Fruit fly (Drosophila melanogaster) whole organism, embryonic: Measurements from ENCODE around the gene wdn.

Source experiments
- CG10979 ChIP-seq: fragments of 200-800 bp; sonication (Bioruptor generic); optimal IDR thresholded peaks from 2 replicates; lab custom pipeline; 2018; ENCODE audit warnings: missing biosample characterization, mild to moderate bottlenecking, missing genetic modification characterization, moderate library complexity
- CG12219 ChIP-seq: fragments of 200-800 bp; sonication (Bioruptor generic); optimal IDR thresholded peaks from 3 replicates; lab custom pipeline; 2018; ENCODE audit warnings: missing biosample characterization, mild to moderate bottlenecking, missing genetic modification characterization
- CG15011 ChIP-seq: fragments of 200-800 bp; sonication (Bioruptor generic); optimal IDR thresholded peaks from 3 replicates; lab custom pipeline; 2018; ENCODE audit warnings: missing biosample characterization, mild to moderate bottlenecking, missing genetic modification characterization
- CG15479 ChIP-seq: fragments of 200-800 bp; sonication (Bioruptor generic); optimal IDR thresholded peaks from 3 replicates; lab custom pipeline; 2019; ENCODE audit warnings: missing biosample characterization, mild to moderate bottlenecking, missing genetic modification characterization, moderate library complexity
- CG15696 ChIP-seq: fragments of 200-800 bp; sonication (Bioruptor generic); optimal IDR thresholded peaks from 2 replicates; lab custom pipeline; 2019; ENCODE audit warnings: missing biosample characterization, mild to moderate bottlenecking, missing genetic modification characterization, moderate library complexity
- CG1603 ChIP-seq: fragments of 200-800 bp; sonication (Bioruptor generic); optimal IDR thresholded peaks from 2 replicates; lab custom pipeline; 2019; ENCODE audit warnings: missing biosample characterization, mild to moderate bottlenecking, missing genetic modification characterization, moderate library complexity
- CG17186 ChIP-seq: fragments of 200-800 bp; sonication (Bioruptor generic); optimal IDR thresholded peaks from 3 replicates; lab custom pipeline; 2017; ENCODE audit warnings: missing biosample characterization, missing genetic modification reagents, missing genetic modification characterization
- CG18476 ChIP-seq: fragments of 200-800 bp; sonication (Bioruptor generic); optimal IDR thresholded peaks from 2 replicates; lab custom pipeline; 2016; ENCODE audit warnings: missing biosample characterization, mild to moderate bottlenecking, missing genetic modification characterization
- CG2202 ChIP-seq: fragments of 200-800 bp; sonication (Bioruptor generic); optimal IDR thresholded peaks from 2 replicates; lab custom pipeline; 2018; ENCODE audit warnings: missing biosample characterization, mild to moderate bottlenecking, missing genetic modification characterization
- CG33557 ChIP-seq: fragments of 200-800 bp; sonication (Bioruptor generic); optimal IDR thresholded peaks from 2 replicates; lab custom pipeline; 2019; ENCODE audit warnings: missing biosample characterization, mild to moderate bottlenecking, missing genetic modification characterization, moderate library complexity
- CG6654 ChIP-seq: fragments of 200-800 bp; sonication (Bioruptor generic); optimal IDR thresholded peaks from 2 replicates; lab custom pipeline; 2017; ENCODE audit warnings: missing biosample characterization, mild to moderate bottlenecking, missing genetic modification characterization
- CG8765 ChIP-seq: fragments of 200-800 bp; sonication (Bioruptor generic); IDR thresholded peaks from 2 replicates; pipeline ENCODE4 v1.3.6; 2022; ENCODE audit warnings: missing biosample characterization, missing genetic modification characterization
- CG9437 ChIP-seq: fragments of 200-800 bp; sonication (Bioruptor generic); optimal IDR thresholded peaks from 2 replicates; lab custom pipeline; 2018; ENCODE audit warnings: missing biosample characterization, mild to moderate bottlenecking, missing genetic modification characterization
- CG9817 ChIP-seq: fragments of 200-800 bp; sonication (Bioruptor generic); optimal IDR thresholded peaks from 2 replicates; lab custom pipeline; 2018; ENCODE audit warnings: missing biosample characterization, mild to moderate bottlenecking, missing genetic modification characterization, moderate library complexity
- D ChIP-seq, 2 experiments: fragments of 200-800 bp in 1 of 2; fragments of >200 bp in 1 of 2; sonication (Bioruptor generic) in 1 of 2; optimal IDR thresholded peaks; 2 replicates in 1 of 2; 3 replicates in 1 of 2; lab custom pipeline; 2017; ENCODE audit warnings: mild to moderate bottlenecking in 1 of 2, missing biosample characterization in 1 of 2, missing genetic modification characterization in 1 of 2, missing genetic modification reagents in 1 of 2
- Deaf1 ChIP-seq: fragments of 200-800 bp; optimal IDR thresholded peaks from 3 replicates; lab custom pipeline; 2019; ENCODE audit warnings: missing biosample characterization, mild to moderate bottlenecking, missing genetic modification characterization, moderate library complexity
- Dp ChIP-seq: fragments of 200-800 bp; sonication (Bioruptor generic); optimal IDR thresholded peaks from 2 replicates; lab custom pipeline; 2018; ENCODE audit warnings: missing biosample characterization, mild to moderate bottlenecking, missing genetic modification characterization, moderate library complexity
- Hr39 ChIP-seq: fragments of >200 bp; optimal IDR thresholded peaks from 2 replicates; lab custom pipeline; 2017
- Mes4 ChIP-seq: fragments of 200-800 bp; sonication (Bioruptor generic); optimal IDR thresholded peaks from 2 replicates; lab custom pipeline; 2016; ENCODE audit warnings: missing biosample characterization, missing genetic modification characterization
- Myb ChIP-seq: fragments of 200-800 bp; sonication (Bioruptor generic); optimal IDR thresholded peaks from 2 replicates; lab custom pipeline; 2016; ENCODE audit warnings: missing biosample characterization, missing genetic modification characterization
- Neu2 ChIP-seq: fragments of 200-800 bp; sonication (Bioruptor generic); optimal IDR thresholded peaks from 3 replicates; lab custom pipeline; 2016; ENCODE audit warnings: missing biosample characterization, missing genetic modification characterization, borderline replicate concordance
- Nf-YA ChIP-seq: fragments of 200-800 bp; sonication (Bioruptor generic); IDR thresholded peaks from 2 replicates; pipeline ENCODE4 v1.3.6; 2022; ENCODE audit warnings: missing biosample characterization, missing genetic modification characterization
- Optix ChIP-seq: fragments of 200-800 bp; sonication (Bioruptor generic); IDR thresholded peaks from 3 replicates; pipeline ENCODE4 v1.3.6; 2022; ENCODE audit warnings: missing biosample characterization, missing genetic modification characterization
- Pdp1 ChIP-seq, 2 experiments: fragments of 200-800 bp; sonication (Bioruptor generic); optimal IDR thresholded peaks; 3 replicates each; lab custom pipeline; 2016; ENCODE audit warnings: missing biosample characterization in 2 of 2, missing genetic modification characterization in 2 of 2, mild to moderate bottlenecking in 1 of 2, moderate library complexity in 1 of 2
- az2 ChIP-seq: fragments of 200-800 bp; sonication (Bioruptor generic); optimal IDR thresholded peaks from 3 replicates; lab custom pipeline; 2016; ENCODE audit warnings: missing biosample characterization, missing genetic modification characterization
- bigmax ChIP-seq: fragments of 200-800 bp; sonication (Bioruptor generic); optimal IDR thresholded peaks from 2 replicates; lab custom pipeline; 2018; ENCODE audit warnings: missing biosample characterization, mild to moderate bottlenecking, missing genetic modification characterization
- cad ChIP-seq: fragments of >200 bp; optimal IDR thresholded peaks from 2 replicates; lab custom pipeline; 2017; ENCODE audit warnings: missing biosample characterization, missing genetic modification characterization
- cas ChIP-seq: fragments of 200-800 bp; sonication (Bioruptor generic); IDR thresholded peaks from 2 replicates; pipeline ENCODE4 v1.3.6; 2022; ENCODE audit warnings: missing biosample characterization, missing genetic modification characterization
- chn ChIP-seq: fragments of 200-800 bp; sonication (Bioruptor generic); optimal IDR thresholded peaks from 2 replicates; lab custom pipeline; 2016; ENCODE audit warnings: missing biosample characterization, missing genetic modification characterization
- ci ChIP-seq: fragments of 200-800 bp; sonication (Bioruptor generic); IDR thresholded peaks from 3 replicates; pipeline ENCODE4 v1.3.6; 2022; ENCODE audit warnings: missing biosample characterization, missing genetic modification characterization
- emc ChIP-seq: fragments of 200-800 bp; sonication (Bioruptor generic); optimal IDR thresholded peaks from 2 replicates; lab custom pipeline; 2016; ENCODE audit warnings: missing biosample characterization, missing genetic modification characterization
- ftz-f1 ChIP-seq: fragments of 200-800 bp; sonication (Bioruptor generic); optimal IDR thresholded peaks from 2 replicates; lab custom pipeline; 2016; ENCODE audit warnings: missing biosample characterization, missing genetic modification characterization
- insv ChIP-seq, 2 experiments: fragments of 200-800 bp; sonication (Bioruptor generic); optimal IDR thresholded peaks; 3 replicates each; lab custom pipeline; 2016 to 2018; ENCODE audit warnings: missing biosample characterization in 2 of 2, missing genetic modification characterization in 2 of 2
- kah ChIP-seq: fragments of 200-800 bp; sonication (Bioruptor generic); optimal IDR thresholded peaks from 2 replicates; lab custom pipeline; 2018; ENCODE audit warnings: missing biosample characterization, mild to moderate bottlenecking, missing genetic modification characterization
- knrl ChIP-seq: fragments of 200-800 bp; sonication (Bioruptor generic); IDR thresholded peaks from 3 replicates; pipeline ENCODE4 v1.3.6; 2022; ENCODE audit warnings: missing biosample characterization, missing genetic modification characterization; ENCODE audit not compliant: partially characterized antibody
- lmd ChIP-seq: fragments of 200-800 bp; sonication (Bioruptor generic); IDR thresholded peaks from 2 replicates; pipeline ENCODE4 v1.3.6; 2022; ENCODE audit warnings: missing biosample characterization, missing genetic modification characterization
- nerfin-1 ChIP-seq: fragments of 200-800 bp; sonication (Bioruptor generic); optimal IDR thresholded peaks from 3 replicates; lab custom pipeline; 2019; ENCODE audit warnings: missing biosample characterization, mild to moderate bottlenecking, missing genetic modification characterization, moderate library complexity
- salm ChIP-seq: fragments of 200-800 bp; sonication (Bioruptor generic); optimal IDR thresholded peaks from 2 replicates; lab custom pipeline; 2018; ENCODE audit warnings: missing biosample characterization, mild to moderate bottlenecking, missing genetic modification characterization
- sens ChIP-seq: fragments of 200-800 bp; sonication (Bioruptor generic); peaks from one replicate; lab custom pipeline; 2016; ENCODE audit warnings: missing biosample characterization, missing genetic modification characterization
- seq ChIP-seq: fragments of 200-800 bp; sonication (Bioruptor generic); IDR thresholded peaks from 2 replicates; pipeline ENCODE4 v1.3.6; 2022; ENCODE audit warnings: missing biosample characterization, missing genetic modification characterization
- sna ChIP-seq: fragments of 200-800 bp; sonication (Bioruptor generic); IDR thresholded peaks from 2 replicates; pipeline ENCODE4 v1.3.6; 2022; ENCODE audit warnings: missing biosample characterization, missing genetic modification characterization; ENCODE audit not compliant: partially characterized antibody
- so ChIP-seq: fragments of 200-800 bp; sonication (Bioruptor generic); IDR thresholded peaks from 3 replicates; pipeline ENCODE4 v1.3.6; 2022; ENCODE audit warnings: missing biosample characterization, missing genetic modification characterization
- sr ChIP-seq: fragments of 200-800 bp; sonication (Bioruptor generic); IDR thresholded peaks from 3 replicates; pipeline ENCODE4 v1.3.6; 2022; ENCODE audit warnings: missing biosample characterization, missing genetic modification characterization
- zen2 ChIP-seq: fragments of 200-800 bp; sonication (Bioruptor generic); IDR thresholded peaks from 3 replicates; pipeline ENCODE4 v1.3.6; 2022; ENCODE audit warnings: missing biosample characterization, missing genetic modification characterization; ENCODE audit not compliant: partially characterized antibody

Gene wdn

dm6 chr3R:28859058-28859526 lies 48.0 kb upstream of the wdn start, which contains the start of gene Inx3 (continued):
- TF ChIP-seq salm (tag; lab: Kevin White, UChicago) (no peak), CG10979 (no peak), cas (GFP tag; lab: Robert Waterston, UW) (no peak), emc (GFP tag; lab: Kevin White, UChicago) (no peak), az2 (GFP tag; lab: Kevin White, UChicago) (no peak), nerfin-1 (tag; lab: Kevin White, UChicago) (peak; percentile 10), chn (peak; percentile 5), CG18476 (GFP tag; lab: Kevin White, UChicago) (no peak), CG17186 (GFP tag; lab: Kevin White, UChicago) (no peak), Hr39 (lab: Kevin White, UChicago) (no peak), Deaf1 (tag; lab: Kevin White, UChicago) (peak; percentile 75), bigmax (no peak), CG1603 (peak; percentile 28), ci (GFP tag; lab: Robert Waterston, UW) (peak; percentile 76; the same call in 2 of the 3 replicates), Optix (peak; percentile 31; the same call in 1 of the 3 replicates), Mes4 (GFP tag; lab: Kevin White, UChicago) (no peak), CG2202 (tag; lab: Kevin White, UChicago) (peak; percentile 13), ftz-f1 (GFP tag; lab: Kevin White, UChicago) (peak; percentile 2), CG33557 (peak; percentile 19), knrl (GFP tag; lab: Robert Waterston, UW) (0 out of 3 replicates have a peak, but pooled peaks have one; percentile 35), CG15696 (tag; lab: Kevin White, UChicago) (no peak), kah (GFP tag; lab: Kevin White, UChicago) (peak; percentile 55), Neu2 (GFP tag; lab: Kevin White, UChicago) (no peak), Myb (no peak), sens (GFP tag; lab: Kevin White, UChicago) (peak; percentile 86), CG15011 (GFP tag; lab: Kevin White, UChicago) (no peak), Nf-YA (GFP tag; lab: Robert Waterston, UW) (no peak), sna (GFP tag; lab: Robert Waterston, UW) (0 out of 2 replicates have a peak, but pooled peaks have one; percentile 30), so (GFP tag; lab: Robert Waterston, UW) (no peak), CG12219 (GFP tag; lab: Kevin White, UChicago) (peak; percentile 12), cad (GFP tag; lab: Kevin White, UChicago) (no peak), CG9817 (no peak), Pdp1 (GFP tag; optimal IDR thresholded peaks at IDR 0.05; lab: Kevin White, UChicago) (peak in 1 of 2 experiments; percentile 3), CG15479 (GFP tag; lab: Kevin White, UChicago) (peak; percentile 92), seq (GFP tag; lab: Robert Waterston, UW) (peak; percentile 28; the same call in 1 of the 2 replicates), sr (GFP tag; lab: Robert Waterston, UW) (0 out of 3 replicates have a peak, but pooled peaks have one; percentile 42), zen2 (peak; percentile 70; the same call in 2 of the 3 replicates), D (optimal IDR thresholded peaks at IDR 0.05; lab: Kevin White, UChicago) (peak; percentile 35), D (GFP tag; optimal IDR thresholded peaks at IDR 0.05; lab: Kevin White, UChicago) (no peak), lmd (GFP tag; lab: Robert Waterston, UW) (no peak), insv (GFP tag; optimal IDR thresholded peaks at IDR 0.05; lab: Kevin White, UChicago) (peak in 1 of 2 experiments; percentile 59), CG6654 (GFP tag; lab: Kevin White, UChicago) (no peak), CG9437 (no peak), Dp (GFP tag; lab: Kevin White, UChicago) (no peak), CG8765 (0 out of 2 replicates have a peak, but pooled peaks have one; percentile 17)
